Fruit fly (Drosophila melanogaster): ENCODE data around the gene Bin1.
A peak's percentile ranks its signal among the peaks of the same experiment; 100 is the strongest.

Bin1 gene

dm6 chr3R:16168088-16168487 lies 21.3 kb downstream of the Bin1 start:
- no peak for TF ChIP-seq GATAe (GFP tag; conservative IDR thresholded peaks at IDR 0.05)
- peak; percentile 27 for TF ChIP-seq sd (tag; optimal IDR thresholded peaks at IDR 0.05)
- TF ChIP-seq CG10147 (GFP tag; optimal IDR thresholded peaks at IDR 0.05): no peak
- no peak for TF ChIP-seq salm (tag; optimal IDR thresholded peaks at IDR 0.05)
- peak; percentile 72 for TF ChIP-seq CG18599 (GFP tag; optimal IDR thresholded peaks at IDR 0.05)
- peak; percentile 64 for TF ChIP-seq lab (GFP tag; optimal IDR thresholded peaks at IDR 0.05)
- peak; percentile 21 for TF ChIP-seq CG10543 (GFP tag; optimal IDR thresholded peaks at IDR 0.05)
- no peak for TF ChIP-seq toy (GFP tag; IDR thresholded peaks at IDR 0.05)
- no peak for TF ChIP-seq Camta (GFP tag; optimal IDR thresholded peaks at IDR 0.05)
- peak; percentile 30 for TF ChIP-seq CG15514 (GFP tag; optimal IDR thresholded peaks at IDR 0.05)
- no peak for TF ChIP-seq sim (GFP tag; IDR thresholded peaks at IDR 0.05)
- peak; percentile 45 for TF ChIP-seq CG3281 (GFP tag; optimal IDR thresholded peaks at IDR 0.05)
- TF ChIP-seq CG3726 (GFP tag; IDR thresholded peaks at IDR 0.05): no peak
- TF ChIP-seq cwo (GFP tag; optimal IDR thresholded peaks at IDR 0.05): peak; percentile 27
- TF ChIP-seq oc (tag; optimal IDR thresholded peaks at IDR 0.05): no peak
- TF ChIP-seq vnd (GFP tag; IDR thresholded peaks at IDR 0.05; ENCODE audit: partially characterized antibody): no peak
- TF ChIP-seq CG12769 (tag; optimal IDR thresholded peaks at IDR 0.05): peak; percentile 61
- no peak for TF ChIP-seq Tbp (GFP tag; optimal IDR thresholded peaks at IDR 0.05)
- TF ChIP-seq caup (GFP tag; optimal IDR thresholded peaks at IDR 0.05; ENCODE audit: severe bottlenecking): peak; percentile 34
- TF ChIP-seq Hand (GFP tag; optimal IDR thresholded peaks at IDR 0.05): peak; percentile 6
- peak; percentile 19 for TF ChIP-seq Hmr (GFP tag; optimal IDR thresholded peaks at IDR 0.05)
- TF ChIP-seq MESR4 (GFP tag; optimal IDR thresholded peaks at IDR 0.05): no peak
- no peak for TF ChIP-seq Stat92E (GFP tag; optimal IDR thresholded peaks at IDR 0.05)
- TF ChIP-seq peb (GFP tag; IDR thresholded peaks at IDR 0.05): no peak
- 0 out of 3 replicates have a peak, but pooled peaks have one; percentile 14 for TF ChIP-seq sr (GFP tag; IDR thresholded peaks at IDR 0.05)
- TF ChIP-seq Usf (GFP tag; optimal IDR thresholded peaks at IDR 0.05): no peak
- no peak for TF ChIP-seq CG33557 (GFP tag; optimal IDR thresholded peaks at IDR 0.05)
- peak; percentile 39 for TF ChIP-seq schlank (tag; optimal IDR thresholded peaks at IDR 0.05)
- no peak for TF ChIP-seq CG11723 (GFP tag; optimal IDR thresholded peaks at IDR 0.05)
- TF ChIP-seq Med (GFP tag): peak; percentile 66
- no peak for TF ChIP-seq Fer1 (GFP tag; optimal IDR thresholded peaks at IDR 0.05)
- TF ChIP-seq Meics (GFP tag; optimal IDR thresholded peaks at IDR 0.05): peak; percentile 27
- peak; percentile 5 for TF ChIP-seq CG4328 (GFP tag; optimal IDR thresholded peaks at IDR 0.05)
- TF ChIP-seq CG6813 (GFP tag; optimal IDR thresholded peaks at IDR 0.05): peak; percentile 33

dm6 chr3R:16157564-16158242 lies 31.7 kb downstream of the Bin1 start:
- TF ChIP-seq Asciz (GFP tag; optimal IDR thresholded peaks at IDR 0.05) (peak; percentile 37), CG16815 (GFP tag; optimal IDR thresholded peaks at IDR 0.05) (peak; percentile 23), CG3847 (GFP tag; IDR thresholded peaks at IDR 0.05) (0 out of 2 replicates have a peak, but pooled peaks have one; percentile 23), CG13775 (GFP tag; optimal IDR thresholded peaks at IDR 0.05) (peak; percentile 40), CG1647 (GFP tag; optimal IDR thresholded peaks at IDR 0.05) (no peak), CG31388 (GFP tag; optimal IDR thresholded peaks at IDR 0.05) (no peak), gcm (GFP tag; optimal IDR thresholded peaks at IDR 0.05) (peak; percentile 37), CG8478 (optimal IDR thresholded peaks at IDR 0.05) (no peak), Lim3 (GFP tag; IDR thresholded peaks at IDR 0.05) (no peak), CG6175 (GFP tag; IDR thresholded peaks at IDR 0.05) (0 out of 3 replicates have a peak, but pooled peaks have one; percentile 50), stc (GFP tag; IDR thresholded peaks at IDR 0.05) (peak; percentile 57), CG3838 (GFP tag; optimal IDR thresholded peaks at IDR 0.05) (no peak), CTCF (GFP tag; optimal IDR thresholded peaks at IDR 0.05) (no peak), Eip74EF (GFP tag; optimal IDR thresholded peaks at IDR 0.05) (peak in 1 of 2 experiments; percentile 20), pita (GFP tag; optimal IDR thresholded peaks at IDR 0.05) (no peak), croc (GFP tag; conservative IDR thresholded peaks at IDR 0.05) (no peak), unpg (GFP tag; optimal IDR thresholded peaks at IDR 0.05) (peak; percentile 30)
